Fruit fly (Drosophila melanogaster): ENCODE results near the gene ND-B8.

ND-B8 gene

DNA sequence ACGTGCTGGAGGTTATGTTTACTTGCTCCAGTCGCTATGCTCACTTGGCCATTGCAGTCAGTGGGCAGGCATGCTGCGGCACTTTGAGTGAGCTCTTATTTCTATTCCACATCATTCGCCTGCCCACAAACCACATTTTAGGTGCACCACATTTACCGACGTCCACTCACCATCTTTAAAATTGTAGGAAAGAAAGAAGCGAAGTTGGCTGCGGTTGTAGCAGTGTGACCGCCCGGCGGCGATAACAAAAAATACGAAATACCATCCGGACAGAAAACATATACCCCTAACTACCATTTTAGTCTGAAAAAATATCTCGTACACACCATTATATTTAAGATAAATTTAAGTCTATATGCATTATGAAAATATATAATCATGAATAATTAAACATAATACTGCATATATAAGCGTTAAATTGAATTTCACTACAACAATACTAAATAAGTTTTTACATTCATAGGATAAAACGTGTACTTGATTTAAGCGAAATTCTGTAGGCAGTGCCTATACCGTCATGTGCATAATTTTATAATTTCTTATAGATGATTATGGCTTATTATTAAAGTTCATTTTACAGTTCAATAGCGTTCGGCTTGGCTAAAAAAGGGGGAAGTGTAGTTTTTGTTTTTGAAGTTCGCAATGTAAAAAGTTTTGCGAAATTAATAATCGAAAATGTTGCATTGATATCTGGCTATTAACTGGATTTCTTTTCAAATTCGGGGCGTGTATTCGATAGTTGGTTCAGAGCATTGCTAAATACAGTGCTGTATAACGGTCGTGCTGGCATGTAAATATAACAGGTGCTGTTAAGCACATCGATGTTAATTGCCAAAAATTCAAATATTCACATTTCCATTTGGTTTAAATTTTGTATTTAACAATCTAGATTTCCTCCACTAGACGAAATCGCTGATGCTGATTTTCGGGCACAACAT, 4.0 kb downstream of the ND-B8 start, which contains the start of gene RpL27A (continued):
- TF ChIP-seq maf-S (GFP tag; optimal IDR thresholded peaks at IDR 0.05) = peak; percentile 53
- peak; percentile 81 for TF ChIP-seq CoRest (tag; optimal IDR thresholded peaks at IDR 0.05)
- TF ChIP-seq CG1647 (GFP tag; optimal IDR thresholded peaks at IDR 0.05) = peak; percentile 60
- TF ChIP-seq rib (GFP tag; IDR thresholded peaks at IDR 0.05) = peak; percentile 70
- peak; percentile 66 for TF ChIP-seq disco-r (GFP tag; optimal IDR thresholded peaks at IDR 0.05)
- TF ChIP-seq CG9932 (GFP tag; IDR thresholded peaks at IDR 0.05) = peak; percentile 76
- TF ChIP-seq Sin3A (optimal IDR thresholded peaks at IDR 0.05) = peak; percentile 16
- peak; percentile 42 for TF ChIP-seq en (GFP tag; optimal IDR thresholded peaks at IDR 0.05)
- TF ChIP-seq caup (GFP tag; optimal IDR thresholded peaks at IDR 0.05; ENCODE audit: severe bottlenecking) = peak; percentile 94
- TF ChIP-seq D19A (tag; optimal IDR thresholded peaks at IDR 0.05) = peak; percentile 65
- peak; percentile 81; the same call in 2 of the 3 replicates for TF ChIP-seq CG34422 (GFP tag; IDR thresholded peaks at IDR 0.05)
- peak; percentile 62 for TF ChIP-seq CG16863 (GFP tag; optimal IDR thresholded peaks at IDR 0.05)
- TF ChIP-seq CG10209 (GFP tag; optimal IDR thresholded peaks at IDR 0.05) = peak; percentile 84
- peak; percentile 62 for TF ChIP-seq CG18764 (GFP tag; optimal IDR thresholded peaks at IDR 0.05)
- peak; percentile 34; the same call in 1 of the 2 replicates for TF ChIP-seq gt (GFP tag; IDR thresholded peaks at IDR 0.05)
- peak; percentile 55 for TF ChIP-seq CG5180 (GFP tag; optimal IDR thresholded peaks at IDR 0.05)
- peak; percentile 63 for TF ChIP-seq lbe (GFP tag; optimal IDR thresholded peaks at IDR 0.05)
- TF ChIP-seq exex (tag; optimal IDR thresholded peaks at IDR 0.05) = peak; percentile 40
- TF ChIP-seq cad (GFP tag; optimal IDR thresholded peaks at IDR 0.05) = no peak
- peak; percentile 17 for TF ChIP-seq CG18476 (GFP tag; optimal IDR thresholded peaks at IDR 0.05)
- peak; percentile 81 for TF ChIP-seq H15 (GFP tag; IDR thresholded peaks at IDR 0.05)
- TF ChIP-seq cg (GFP tag; optimal IDR thresholded peaks at IDR 0.05) = no peak
- peak; percentile 84 for TF ChIP-seq CG10543 (GFP tag; optimal IDR thresholded peaks at IDR 0.05)
- TF ChIP-seq YL-1 (GFP tag; optimal IDR thresholded peaks at IDR 0.05) = peak; percentile 99
- TF ChIP-seq CG15073 (GFP tag; optimal IDR thresholded peaks at IDR 0.05) = no peak
- peak; percentile 91 for TF ChIP-seq ash1 (GFP tag; optimal IDR thresholded peaks at IDR 0.05)
- TF ChIP-seq gfzf (GFP tag; optimal IDR thresholded peaks at IDR 0.05) = peak; percentile 71
- peak; percentile 76 for TF ChIP-seq sug (tag; optimal IDR thresholded peaks at IDR 0.05)
- peak; percentile 32 for TF ChIP-seq Chrac-16 (GFP tag; optimal IDR thresholded peaks at IDR 0.05)
- TF ChIP-seq Rfx (GFP tag; IDR thresholded peaks at IDR 0.05) = peak; percentile 91
- peak; percentile 23 for TF ChIP-seq CG15696 (tag; optimal IDR thresholded peaks at IDR 0.05)
- TF ChIP-seq CG12659 (GFP tag; optimal IDR thresholded peaks at IDR 0.05) = peak; percentile 92
- TF ChIP-seq CG8944 (GFP tag; optimal IDR thresholded peaks at IDR 0.05) = peak; percentile 58
- peak; percentile 84 for TF ChIP-seq HHEX (GFP tag; optimal IDR thresholded peaks at IDR 0.05)
- peak; percentile 65 for TF ChIP-seq Ptx1 (GFP tag; IDR thresholded peaks at IDR 0.05)
- TF ChIP-seq CG16779 (GFP tag; IDR thresholded peaks at IDR 0.05) = peak; percentile 77
- peak; percentile 96 for TF ChIP-seq CG7987 (GFP tag; optimal IDR thresholded peaks at IDR 0.05)
- peak; percentile 86 for TF ChIP-seq CrebB (tag; optimal IDR thresholded peaks at IDR 0.05)
- TF ChIP-seq CG4854 (GFP tag; optimal IDR thresholded peaks at IDR 0.05) = peak; percentile 61
- TF ChIP-seq cato (GFP tag; optimal IDR thresholded peaks at IDR 0.05; ENCODE audit: borderline replicate concordance) = peak; percentile 31
- TF ChIP-seq Usf (GFP tag; optimal IDR thresholded peaks at IDR 0.05) = peak; percentile 69
- TF ChIP-seq peb (GFP tag; IDR thresholded peaks at IDR 0.05) = peak; percentile 59
- TF ChIP-seq CG3281 (GFP tag; optimal IDR thresholded peaks at IDR 0.05) = peak; percentile 81
- peak; percentile 50 for TF ChIP-seq CG10462 (GFP tag; optimal IDR thresholded peaks at IDR 0.05)
- TF ChIP-seq CG3995 (GFP tag; optimal IDR thresholded peaks at IDR 0.05) = peak; percentile 47
- peak; percentile 53; the same call in 1 of the 2 replicates for TF ChIP-seq CG10321 (GFP tag; IDR thresholded peaks at IDR 0.05)
- TF ChIP-seq Bgb (GFP tag; IDR thresholded peaks at IDR 0.05; ENCODE audit: partially characterized antibody) = peak; percentile 58
- no peak for TF ChIP-seq CG17568 (GFP tag; optimal IDR thresholded peaks at IDR 0.05)
